Worm (Caenorhabditis elegans) whole organism, L3 larva: ENCODE data around the gene clec-147.

Experiments used
- R02D3.7 ChIP-seq: fragments of 150-350 bp; optimal IDR thresholded peaks from 2 replicates; lab custom pipeline; 2014; ENCODE audit warnings: missing biosample characterization, missing genetic modification characterization
- elt-1 ChIP-seq: fragments of 150-350 bp; optimal IDR thresholded peaks from 2 replicates; lab custom pipeline; 2014; ENCODE audit warnings: missing biosample characterization, missing genetic modification characterization
- fkh-10 ChIP-seq: sonication (generic microtip); optimal IDR thresholded peaks from 2 replicates; lab custom pipeline; 2017; ENCODE audit warnings: missing biosample characterization, missing genetic modification reagents, missing genetic modification characterization
- jun-1 ChIP-seq: fragments of 150-350 bp; optimal IDR thresholded peaks from 2 replicates; lab custom pipeline; 2014; ENCODE audit warnings: missing biosample characterization, missing genetic modification reagents, missing genetic modification characterization
- snpc-4 ChIP-seq: fragments of 150-350 bp; optimal IDR thresholded peaks from 2 replicates; lab custom pipeline; 2014; ENCODE audit warnings: missing biosample characterization, missing genetic modification characterization

- TF ChIP-seq R02D3.7 (no peak), fkh-10 (GFP tag; lab: Kevin White, UChicago) (no peak), elt-1 (tag; lab: Kevin White, UChicago) (no peak), snpc-4 (no peak), jun-1 (tag; lab: Kevin White, UChicago) (no peak)
Observed at ce11 chrII:14500122-14500521, 37.5 kb downstream of the clec-147 start, which contains the start of gene K10H10.4.
